Worm (Caenorhabditis elegans) whole organism, late embryonic: ENCODE measurements around the gene Y38H6C.4.
A peak's percentile ranks its signal among the peaks of the same experiment; 100 is the strongest.

Source experiments
- C08G9.2 ChIP-seq: sonication (generic microtip); optimal IDR thresholded peaks from 2 replicates; lab custom pipeline; 2016; ENCODE audit warnings: mild to moderate bottlenecking, missing genetic modification characterization, moderate library complexity, missing compliant biosample characterization
- F13H6.1 ChIP-seq: sonication (generic microtip); optimal IDR thresholded peaks from 2 replicates; lab custom pipeline; 2016; ENCODE audit warnings: missing genetic modification characterization, missing compliant biosample characterization
- K02D7.2 ChIP-seq: sonication (generic microtip); optimal IDR thresholded peaks from 2 replicates; lab custom pipeline; 2017; ENCODE audit warnings: mild to moderate bottlenecking, missing genetic modification characterization, missing compliant biosample characterization
- ahr-1 ChIP-seq: sonication (generic microtip); optimal IDR thresholded peaks from 2 replicates; lab custom pipeline; 2016; ENCODE audit warnings: missing genetic modification characterization, missing compliant biosample characterization
- ama-1 ChIP-seq: fragments of 150-350 bp; optimal IDR thresholded peaks from 2 replicates; lab custom pipeline; 2014
- ceh-14 ChIP-seq: sonication (generic microtip); optimal IDR thresholded peaks from 2 replicates; lab custom pipeline; 2016; ENCODE audit warnings: missing genotype, missing genetic modification characterization, missing compliant biosample characterization
- ceh-18 ChIP-seq: sonication (generic microtip); optimal IDR thresholded peaks from 2 replicates; lab custom pipeline; 2016; ENCODE audit warnings: missing genetic modification characterization, missing compliant biosample characterization
- ceh-22 ChIP-seq: sonication (generic microtip); optimal IDR thresholded peaks from 2 replicates; lab custom pipeline; 2017; ENCODE audit warnings: missing biosample characterization, missing genetic modification characterization
- ceh-30 ChIP-seq: fragments of 150-350 bp; optimal IDR thresholded peaks from 2 replicates; lab custom pipeline; 2014; ENCODE audit warnings: missing biosample characterization, missing genetic modification characterization
- ceh-31 ChIP-seq: sonication (generic microtip); optimal IDR thresholded peaks from 2 replicates; lab custom pipeline; 2016; ENCODE audit warnings: missing genetic modification characterization, missing compliant biosample characterization
- ceh-34 ChIP-seq: sonication (generic microtip); optimal IDR thresholded peaks from 2 replicates; lab custom pipeline; 2016; ENCODE audit warnings: mild to moderate bottlenecking, missing genetic modification characterization, missing compliant biosample characterization
- ceh-48 ChIP-seq: sonication (generic microtip); optimal IDR thresholded peaks from 2 replicates; lab custom pipeline; 2016; ENCODE audit warnings: missing genetic modification characterization, inconsistent platforms, missing compliant biosample characterization
- ceh-6 ChIP-seq: fragments of 200-800 bp; sonication (Bioruptor generic); optimal IDR thresholded peaks from 2 replicates; lab custom pipeline; 2018; ENCODE audit warnings: mild to moderate bottlenecking, missing genetic modification characterization, missing compliant biosample characterization
- che-1 ChIP-seq: sonication (generic microtip); optimal IDR thresholded peaks from 2 replicates; lab custom pipeline; 2016; ENCODE audit warnings: mild to moderate bottlenecking, missing genetic modification characterization, missing compliant biosample characterization
- dmd-4 ChIP-seq: sonication (generic microtip); optimal IDR thresholded peaks from 2 replicates; lab custom pipeline; 2016; ENCODE audit warnings: borderline replicate concordance, missing genetic modification characterization, missing compliant biosample characterization
- dve-1 ChIP-seq: sonication (generic microtip); optimal IDR thresholded peaks from 2 replicates; lab custom pipeline; 2017; ENCODE audit warnings: antibody characterized with exemption, mild to moderate bottlenecking, missing genetic modification characterization, missing compliant biosample characterization
- elt-2 ChIP-seq: sonication (generic microtip); optimal IDR thresholded peaks from 2 replicates; lab custom pipeline; 2016; ENCODE audit warnings: missing genetic modification reagents, missing genetic modification characterization, missing compliant biosample characterization
- elt-4 ChIP-seq: sonication (generic microtip); optimal IDR thresholded peaks from 2 replicates; lab custom pipeline; 2016; ENCODE audit warnings: missing genetic modification characterization, missing compliant biosample characterization
- ets-4 ChIP-seq: sonication (generic microtip); optimal IDR thresholded peaks from 2 replicates; lab custom pipeline; 2016; ENCODE audit warnings: missing genetic modification characterization, missing compliant biosample characterization
- fkh-10 ChIP-seq: fragments of 150-350 bp; optimal IDR thresholded peaks from 2 replicates; lab custom pipeline; 2014; ENCODE audit warnings: missing biosample characterization, missing genetic modification reagents, missing genetic modification characterization
- fkh-6 ChIP-seq: sonication (generic microtip); optimal IDR thresholded peaks from 2 replicates; lab custom pipeline; 2016; ENCODE audit warnings: missing genetic modification characterization, missing compliant biosample characterization
- gmeb-2 ChIP-seq: sonication (generic microtip); optimal IDR thresholded peaks from 2 replicates; lab custom pipeline; 2016; ENCODE audit warnings: missing genetic modification characterization, inconsistent platforms, missing compliant biosample characterization
- hlh-13 ChIP-seq: fragments of 200-800 bp; sonication (Bioruptor generic); optimal IDR thresholded peaks from 2 replicates; lab custom pipeline; 2018; ENCODE audit warnings: mild to moderate bottlenecking, missing genetic modification characterization, missing compliant biosample characterization
- hlh-30 ChIP-seq: sonication (generic microtip); optimal IDR thresholded peaks from 2 replicates; lab custom pipeline; 2017; ENCODE audit warnings: antibody characterized with exemption, missing genetic modification characterization, missing compliant biosample characterization; ENCODE audit not compliant: insufficient read depth
- hlh-6 ChIP-seq: sonication (generic microtip); optimal IDR thresholded peaks from 2 replicates; lab custom pipeline; 2016; ENCODE audit warnings: missing genotype, missing genetic modification characterization, missing compliant biosample characterization
- lim-6 ChIP-seq: sonication (generic microtip); optimal IDR thresholded peaks from 2 replicates; lab custom pipeline; 2016; ENCODE audit warnings: missing genetic modification characterization, missing compliant biosample characterization
- lin-11 ChIP-seq: fragments of 200-800 bp; sonication (Bioruptor generic); optimal IDR thresholded peaks from 2 replicates; lab custom pipeline; 2018; ENCODE audit warnings: mild to moderate bottlenecking, missing genetic modification characterization, missing compliant biosample characterization
- madf-2 ChIP-seq: sonication (generic microtip); optimal IDR thresholded peaks from 2 replicates; lab custom pipeline; 2017; ENCODE audit warnings: missing genetic modification characterization, missing compliant biosample characterization
- nfya-1 ChIP-seq: sonication (generic microtip); optimal IDR thresholded peaks from 2 replicates; lab custom pipeline; 2017; ENCODE audit warnings: missing genetic modification characterization, mild to moderate bottlenecking, missing compliant biosample characterization, antibody characterized with exemption, moderate library complexity
- nhr-232 ChIP-seq: sonication (generic microtip); optimal IDR thresholded peaks from 2 replicates; lab custom pipeline; 2016; ENCODE audit warnings: missing genetic modification characterization, missing compliant biosample characterization
- npax-4 ChIP-seq: sonication (generic microtip); optimal IDR thresholded peaks from 2 replicates; lab custom pipeline; 2016; ENCODE audit warnings: missing genetic modification characterization, missing compliant biosample characterization
- odd-2 ChIP-seq: sonication (generic microtip); optimal IDR thresholded peaks from 2 replicates; lab custom pipeline; 2017; ENCODE audit warnings: antibody characterized with exemption, mild to moderate bottlenecking, missing genetic modification characterization, missing compliant biosample characterization
- pag-3 ChIP-seq: sonication (generic microtip); optimal IDR thresholded peaks from 2 replicates; lab custom pipeline; 2016; ENCODE audit warnings: missing compliant biosample characterization, missing genetic modification characterization, borderline replicate concordance
- pha-2 ChIP-seq: sonication (generic microtip); optimal IDR thresholded peaks from 2 replicates; lab custom pipeline; 2017; ENCODE audit warnings: mild to moderate bottlenecking, missing genetic modification characterization, missing compliant biosample characterization
- pha-4 ChIP-seq: fragments of 150-350 bp; optimal IDR thresholded peaks from 2 replicates; lab custom pipeline; 2018; ENCODE audit warnings: missing biosample characterization, missing genetic modification reagents, missing genetic modification characterization
- pqm-1 ChIP-seq: sonication (generic microtip); optimal IDR thresholded peaks from 2 replicates; lab custom pipeline; 2016; ENCODE audit warnings: missing genetic modification characterization, missing compliant biosample characterization
- sox-2 ChIP-seq: fragments of 200-800 bp; sonication (Bioruptor generic); IDR thresholded peaks from 2 replicates; pipeline ENCODE4 v1.3.6; 2022; ENCODE audit warnings: missing genetic modification reagents, missing genetic modification characterization, missing compliant biosample characterization
- syd-9 ChIP-seq: sonication (generic microtip); optimal IDR thresholded peaks from 2 replicates; lab custom pipeline; 2016; ENCODE audit warnings: mild to moderate bottlenecking, missing genetic modification characterization, moderate library complexity, missing compliant biosample characterization
- tbx-7 ChIP-seq: sonication (generic microtip); optimal IDR thresholded peaks from 2 replicates; lab custom pipeline; 2016; ENCODE audit warnings: missing genotype, missing genetic modification characterization, missing compliant biosample characterization
- unc-42 ChIP-seq: sonication (generic microtip); optimal IDR thresholded peaks from 2 replicates; lab custom pipeline; 2016; ENCODE audit warnings: missing genotype, missing genetic modification characterization, missing compliant biosample characterization

The Y38H6C.4 gene

DNA sequence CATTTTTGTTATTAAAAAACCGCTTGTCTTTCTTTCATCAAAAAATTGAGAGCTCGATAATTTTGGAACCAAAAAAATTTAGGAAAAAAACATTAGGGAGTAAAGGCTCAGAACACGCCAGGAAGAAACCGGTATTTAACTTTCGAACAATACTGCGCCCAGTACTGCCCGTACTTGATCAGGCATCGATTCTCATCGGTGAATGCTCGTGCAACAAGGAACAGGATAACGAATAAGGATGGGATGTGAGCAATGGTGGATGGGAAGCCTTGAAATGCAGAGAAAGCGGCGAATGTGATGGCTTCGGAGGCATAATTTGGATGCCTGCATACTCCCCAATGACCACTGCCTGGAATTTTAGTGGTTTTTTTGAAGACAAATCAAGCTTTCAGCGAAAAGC is 24.1 kb downstream of the Y38H6C.4 start:
- TF ChIP-seq nhr-232 (tag; lab: Kevin White, UChicago) (no peak), ceh-34 (tag; lab: Kevin White, UChicago) (no peak), odd-2 (tag; lab: Kevin White, UChicago) (no peak), ceh-14 (tag; lab: Kevin White, UChicago) (no peak), sox-2 (GFP tag; lab: Robert Waterston, UW) (no peak), fkh-6 (tag; lab: Kevin White, UChicago) (no peak), ceh-22 (no peak), ceh-31 (tag; lab: Kevin White, UChicago) (no peak), madf-2 (tag; lab: Kevin White, UChicago) (no peak), pag-3 (tag; lab: Kevin White, UChicago) (no peak), ceh-18 (tag; lab: Kevin White, UChicago) (no peak), hlh-13 (GFP tag; lab: Kevin White, UChicago) (no peak), lin-11 (tag; lab: Kevin White, UChicago) (no peak), F13H6.1 (tag; lab: Kevin White, UChicago) (no peak), tbx-7 (tag; lab: Kevin White, UChicago) (no peak), fkh-10 (GFP tag; lab: Kevin White, UChicago) (no peak)

ce11 chrV:20479013-20479739 is 25.7 kb downstream of the Y38H6C.4 start, which contains the start of the genes calf-1 and rpl-2:
TSS of gene calf-1 (minus strand) at chrV:20479089.
TSS of gene rpl-2 (plus strand) at chrV:20479689.
- TF ChIP-seq dve-1, result no peak
- TF ChIP-seq pha-4 (tag; lab: Kevin White, UChicago), result no peak
- TF ChIP-seq pag-3 (tag; lab: Kevin White, UChicago), result no peak
- no peak for TF ChIP-seq ahr-1
- no peak for TF ChIP-seq madf-2 (tag; lab: Kevin White, UChicago)
- no peak for TF ChIP-seq che-1
- TF ChIP-seq pha-2 (tag; lab: Kevin White, UChicago), result no peak
- TF ChIP-seq elt-2, result peak; percentile 11
- no peak for TF ChIP-seq lim-6
- TF ChIP-seq gmeb-2, result no peak
- no peak for TF ChIP-seq ceh-30 (tag; lab: Kevin White, UChicago)
- TF ChIP-seq C08G9.2, result no peak
- no peak for TF ChIP-seq dmd-4
- TF ChIP-seq K02D7.2, result no peak
- TF ChIP-seq tbx-7 (tag; lab: Kevin White, UChicago), result no peak
- no peak for TF ChIP-seq fkh-6 (tag; lab: Kevin White, UChicago)
- peak; percentile 84 for TF ChIP-seq unc-42 (tag; lab: Kevin White, UChicago)
- no peak for TF ChIP-seq pqm-1 (tag; lab: Kevin White, UChicago)
- no peak for TF ChIP-seq ama-1
- no peak for TF ChIP-seq elt-4
- no peak for TF ChIP-seq syd-9 (tag; lab: Kevin White, UChicago)
- no peak for TF ChIP-seq ceh-6 (GFP tag; lab: Kevin White, UChicago)
- TF ChIP-seq ets-4 (tag; lab: Kevin White, UChicago), result no peak
- TF ChIP-seq npax-4 (tag; lab: Kevin White, UChicago), result no peak
- no peak for TF ChIP-seq ceh-22
- TF ChIP-seq ceh-31 (tag; lab: Kevin White, UChicago), result peak; percentile 49
- TF ChIP-seq ceh-48, result peak; percentile 83
- TF ChIP-seq fkh-10 (GFP tag; lab: Kevin White, UChicago), result no peak
- no peak for TF ChIP-seq hlh-6 (tag; lab: Kevin White, UChicago)
- no peak for TF ChIP-seq ceh-18 (tag; lab: Kevin White, UChicago)
- peak; percentile 56 for TF ChIP-seq nfya-1 (tag; lab: Kevin White, UChicago)
- TF ChIP-seq hlh-30 (tag; lab: Kevin White, UChicago), result no peak
